Worm (Caenorhabditis elegans) whole organism, early embryonic: Measurements from ENCODE around the gene tag-321.

ENCODE experiments used
- B0310.2 ChIP-seq: sonication (generic microtip); optimal IDR thresholded peaks from 2 replicates; lab custom pipeline; 2016; ENCODE audit warnings: mild to moderate bottlenecking, missing genetic modification characterization, missing compliant biosample characterization
- ama-1 ChIP-seq: fragments of 150-350 bp; optimal IDR thresholded peaks from 2 replicates; lab custom pipeline; 2014
- ceh-13 ChIP-seq: fragments of 200-800 bp; sonication (Bioruptor generic); optimal IDR thresholded peaks from 2 replicates; lab custom pipeline; 2018; ENCODE audit warnings: mild to moderate bottlenecking, missing genetic modification characterization, missing compliant biosample characterization
- ceh-36 ChIP-seq: sonication (generic microtip); optimal IDR thresholded peaks from 2 replicates; lab custom pipeline; 2016; ENCODE audit warnings: missing genetic modification characterization, inconsistent platforms, missing compliant biosample characterization
- hmbx-1 ChIP-seq: sonication (generic microtip); optimal IDR thresholded peaks from 2 replicates; lab custom pipeline; 2016; ENCODE audit warnings: mild to moderate bottlenecking, missing genetic modification characterization, missing compliant biosample characterization
- hmg-4 ChIP-seq: fragments of 200-800 bp; sonication (Bioruptor generic); optimal IDR thresholded peaks from 2 replicates; lab custom pipeline; 2018; ENCODE audit warnings: mild to moderate bottlenecking, missing genetic modification characterization, missing compliant biosample characterization
- pes-1 ChIP-seq: fragments of 200-800 bp; sonication (Bioruptor generic); IDR thresholded peaks from 2 replicates; pipeline ENCODE4 v1.3.6; 2022; ENCODE audit warnings: missing genetic modification reagents, missing genetic modification characterization, missing compliant biosample characterization
- tbx-11 ChIP-seq: fragments of 200-800 bp; sonication (Bioruptor generic); IDR thresholded peaks from 2 replicates; pipeline ENCODE4 v1.3.6; 2022; ENCODE audit warnings: missing genetic modification characterization, missing compliant biosample characterization

DNA sequence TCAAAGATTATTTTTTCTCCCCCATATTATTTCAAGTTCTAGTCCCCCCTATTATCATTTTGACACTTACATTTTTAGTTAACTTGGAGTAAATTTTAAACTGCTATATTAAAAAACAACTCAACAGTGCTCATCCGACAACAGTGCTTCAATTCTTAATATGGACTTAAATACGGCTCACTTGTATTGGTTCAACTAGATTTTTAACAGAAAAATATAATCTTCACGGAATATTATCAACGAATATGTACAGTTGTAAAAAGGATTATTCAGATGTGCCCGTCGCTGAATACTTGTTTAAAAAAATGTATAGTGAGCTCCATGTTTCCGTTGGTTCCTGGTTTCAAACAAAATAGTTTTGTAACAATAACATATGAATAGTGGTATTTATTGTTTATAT, 16.7 kb upstream of the tag-321 start:
- TF ChIP-seq ceh-13 (GFP tag; lab: Kevin White, UChicago) (no peak), ama-1 (lab: Kevin White, UChicago) (no peak), B0310.2 (tag; lab: Kevin White, UChicago) (no peak), ceh-36 (tag; lab: Kevin White, UChicago) (no peak), pes-1 (no peak), tbx-11 (GFP tag; lab: Robert Waterston, UW) (no peak), hmg-4 (GFP tag; lab: Kevin White, UChicago) (no peak), hmbx-1 (no peak)
